Fruit fly (Drosophila melanogaster): Measurements from ENCODE around the gene Men-b.

DNA sequence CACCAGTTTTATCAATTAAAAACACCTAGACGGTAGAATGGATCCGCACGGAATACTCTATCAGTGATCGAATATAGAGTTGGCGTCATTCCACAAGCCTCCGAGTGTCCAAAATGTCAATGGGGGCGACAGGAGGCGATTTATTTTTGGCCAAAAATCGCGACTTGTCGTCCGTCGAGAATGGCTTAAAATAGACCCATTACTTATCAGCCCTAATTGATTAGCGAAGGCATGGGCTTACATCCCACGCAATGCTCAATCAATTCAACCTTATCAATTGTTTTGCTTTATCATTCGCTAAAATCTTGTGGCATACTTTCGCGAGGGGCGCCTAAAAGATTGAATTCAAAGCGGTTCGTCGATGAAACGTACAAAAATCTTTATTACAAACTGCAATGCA is 43.4 kb upstream of the Men-b start:
- TF ChIP-seq CG14711 (tag; optimal IDR thresholded peaks at IDR 0.05) (no peak), bab1 (GFP tag; optimal IDR thresholded peaks at IDR 0.05) (no peak), cic (GFP tag; optimal IDR thresholded peaks at IDR 0.05) (no peak), CG7045 (GFP tag; optimal IDR thresholded peaks at IDR 0.05) (no peak), CG12768 (GFP tag; optimal IDR thresholded peaks at IDR 0.05) (no peak), CG11617 (GFP tag; optimal IDR thresholded peaks at IDR 0.05) (no peak), tj (GFP tag; optimal IDR thresholded peaks at IDR 0.05) (no peak), CG1620 (GFP tag; optimal IDR thresholded peaks at IDR 0.05) (no peak), Hr96 (GFP tag; optimal IDR thresholded peaks at IDR 0.05) (no peak), kay (GFP tag; ENCODE audit: borderline replicate concordance) (no peak), cnc (optimal IDR thresholded peaks at IDR 0.05) (no peak)

Data from whole organism, adult.